Fruit fly (Drosophila melanogaster) whole organism, pupa: ENCODE results near the gene CG9667.

Experiments used
- CG12605 ChIP-seq: fragments of 200-800 bp; sonication (Bioruptor generic); IDR thresholded peaks from 2 replicates; pipeline ENCODE4 v1.3.6; 2022; ENCODE audit warnings: missing biosample characterization, missing genetic modification characterization
- CG17806 ChIP-seq: fragments of 200-800 bp; sonication (Bioruptor generic); optimal IDR thresholded peaks from 2 replicates; lab custom pipeline; 2018; ENCODE audit warnings: missing biosample characterization, mild to moderate bottlenecking, missing genetic modification characterization, moderate library complexity
- CG34367 ChIP-seq: fragments of 200-800 bp; sonication (Bioruptor generic); optimal IDR thresholded peaks from 2 replicates; lab custom pipeline; 2018; ENCODE audit warnings: missing biosample characterization, mild to moderate bottlenecking, missing genetic modification characterization
- CG8159 ChIP-seq: fragments of 200-800 bp; sonication (Bioruptor generic); optimal IDR thresholded peaks from 3 replicates; lab custom pipeline; 2018; ENCODE audit warnings: missing biosample characterization, mild to moderate bottlenecking, missing genetic modification characterization, moderate library complexity
- CG9948 ChIP-seq: fragments of 200-800 bp; sonication (Bioruptor generic); optimal IDR thresholded peaks from 2 replicates; lab custom pipeline; 2018; ENCODE audit warnings: missing biosample characterization, mild to moderate bottlenecking, missing genetic modification characterization, moderate library complexity
- D1 ChIP-seq: fragments of 200-800 bp; sonication (Bioruptor generic); optimal IDR thresholded peaks from 2 replicates; lab custom pipeline; 2018; ENCODE audit warnings: missing biosample characterization, mild to moderate bottlenecking, missing genetic modification characterization, moderate library complexity
- Ets98B ChIP-seq: fragments of 200-800 bp; sonication (Bioruptor generic); IDR thresholded peaks from 2 replicates; pipeline ENCODE4 v1.3.6; 2022; ENCODE audit warnings: missing biosample characterization, missing genetic modification characterization
- Pif1B ChIP-seq: fragments of 200-800 bp; sonication (Bioruptor generic); optimal IDR thresholded peaks from 3 replicates; lab custom pipeline; 2016; ENCODE audit warnings: missing biosample characterization, missing genetic modification characterization
- gl ChIP-seq: fragments of 200-800 bp; sonication (Bioruptor generic); optimal IDR thresholded peaks from 2 replicates; lab custom pipeline; 2018; ENCODE audit warnings: missing biosample characterization, mild to moderate bottlenecking, missing genetic modification characterization

DNA sequence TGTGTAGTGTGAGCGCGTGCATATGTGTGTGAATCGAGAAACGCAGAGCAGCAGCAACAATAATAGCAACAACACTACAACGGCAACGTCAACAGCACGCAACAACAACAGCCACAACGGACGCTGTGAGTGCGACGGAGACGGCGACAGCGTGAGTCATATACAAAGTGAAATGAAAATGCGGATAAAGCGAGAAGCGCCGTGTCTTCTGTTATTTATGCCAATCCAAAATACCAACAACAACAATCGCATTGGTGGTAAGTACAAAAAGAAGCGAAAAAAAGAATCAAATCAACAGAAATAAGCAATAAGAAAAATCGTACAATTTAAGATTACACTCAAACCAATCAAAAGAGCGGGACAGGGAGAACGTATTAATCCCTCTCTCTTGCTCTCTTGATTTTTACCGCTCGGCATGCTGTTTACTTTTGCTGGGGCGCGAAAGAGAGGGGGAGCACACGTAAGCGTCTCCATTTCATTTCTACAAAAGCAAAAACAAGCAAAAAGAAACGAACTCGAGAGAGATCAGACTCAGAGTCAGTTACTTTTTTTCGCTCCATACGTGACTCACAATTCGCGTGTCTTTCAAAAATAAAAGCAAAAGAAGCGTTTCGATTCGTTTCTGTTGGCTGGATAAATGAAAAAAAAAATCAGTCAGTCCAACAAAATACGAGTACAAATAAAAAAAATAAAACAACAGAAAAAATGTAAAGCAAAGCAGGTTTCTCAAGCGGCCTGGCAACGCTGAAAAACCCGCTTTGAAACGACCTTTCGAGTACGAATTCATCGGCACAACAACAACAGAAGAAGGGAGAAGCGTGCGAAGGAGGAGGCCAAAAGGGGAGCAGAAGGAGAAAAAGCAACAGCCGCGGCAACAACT, 20.1 kb downstream of the CG9667 start:
- TF ChIP-seq CG9948 (tag; lab: Kevin White, UChicago) (peak; percentile 97), Ets98B (GFP tag; lab: Robert Waterston, UW) (no peak), CG8159 (tag; lab: Kevin White, UChicago) (peak; percentile 98), Pif1B (peak; percentile 98), gl (tag; lab: Kevin White, UChicago) (peak; percentile 100), CG12605 (GFP tag; lab: Robert Waterston, UW) (no peak), CG17806 (tag; lab: Kevin White, UChicago) (peak; percentile 98), D1 (tag; lab: Kevin White, UChicago) (peak; percentile 97), CG34367 (peak; percentile 99)
